Worm (Caenorhabditis elegans) whole organism, late embryonic: ENCODE results near the gene F55C10.5.

ENCODE experiments used
- F13H6.1 ChIP-seq: sonication (generic microtip); optimal IDR thresholded peaks from 2 replicates; lab custom pipeline; 2016; ENCODE audit warnings: missing genetic modification characterization, missing compliant biosample characterization
- ama-1 ChIP-seq: fragments of 150-350 bp; optimal IDR thresholded peaks from 2 replicates; lab custom pipeline; 2014
- dve-1 ChIP-seq: sonication (generic microtip); optimal IDR thresholded peaks from 2 replicates; lab custom pipeline; 2017; ENCODE audit warnings: antibody characterized with exemption, mild to moderate bottlenecking, missing genetic modification characterization, missing compliant biosample characterization
- elt-2 ChIP-seq: sonication (generic microtip); optimal IDR thresholded peaks from 2 replicates; lab custom pipeline; 2016; ENCODE audit warnings: missing genetic modification reagents, missing genetic modification characterization, missing compliant biosample characterization
- fax-1 ChIP-seq: sonication (generic microtip); optimal IDR thresholded peaks from 2 replicates; lab custom pipeline; 2016; ENCODE audit warnings: missing genotype, missing genetic modification characterization, missing compliant biosample characterization
- fkh-6 ChIP-seq: sonication (generic microtip); optimal IDR thresholded peaks from 2 replicates; lab custom pipeline; 2016; ENCODE audit warnings: missing genetic modification characterization, missing compliant biosample characterization
- gmeb-2 ChIP-seq: sonication (generic microtip); optimal IDR thresholded peaks from 2 replicates; lab custom pipeline; 2016; ENCODE audit warnings: missing genetic modification characterization, inconsistent platforms, missing compliant biosample characterization
- hlh-8 ChIP-seq: sonication (generic microtip); optimal IDR thresholded peaks from 2 replicates; lab custom pipeline; 2016; ENCODE audit warnings: missing genotype, missing genetic modification characterization, missing compliant biosample characterization
- nfya-1 ChIP-seq: sonication (generic microtip); optimal IDR thresholded peaks from 2 replicates; lab custom pipeline; 2017; ENCODE audit warnings: missing genetic modification characterization, mild to moderate bottlenecking, missing compliant biosample characterization, antibody characterized with exemption, moderate library complexity
- odd-2 ChIP-seq: sonication (generic microtip); optimal IDR thresholded peaks from 2 replicates; lab custom pipeline; 2017; ENCODE audit warnings: antibody characterized with exemption, mild to moderate bottlenecking, missing genetic modification characterization, missing compliant biosample characterization
- pqm-1 ChIP-seq: sonication (generic microtip); optimal IDR thresholded peaks from 2 replicates; lab custom pipeline; 2016; ENCODE audit warnings: missing genetic modification characterization, missing compliant biosample characterization
- syd-9 ChIP-seq: sonication (generic microtip); optimal IDR thresholded peaks from 2 replicates; lab custom pipeline; 2016; ENCODE audit warnings: mild to moderate bottlenecking, missing genetic modification characterization, moderate library complexity, missing compliant biosample characterization
- ttx-3 ChIP-seq: sonication (generic microtip); optimal IDR thresholded peaks from 2 replicates; lab custom pipeline; 2016; ENCODE audit warnings: missing genetic modification reagents, missing genetic modification characterization, missing compliant biosample characterization
- unc-3 ChIP-seq, 2 experiments: fragments of 200-800 bp in 1 of 2; sonication (Bioruptor generic) in 1 of 2; sonication (generic microtip) in 1 of 2; conservative IDR thresholded peaks in 1 of 2; optimal IDR thresholded peaks in 1 of 2; 2 replicates each; pipeline versions ENCODE4 v1.3.6 to Lab custom; 2016 to 2022; ENCODE audit warnings: missing compliant biosample characterization in 2 of 2, missing genetic modification characterization in 2 of 2, missing genetic modification reagents in 1 of 2

DNA sequence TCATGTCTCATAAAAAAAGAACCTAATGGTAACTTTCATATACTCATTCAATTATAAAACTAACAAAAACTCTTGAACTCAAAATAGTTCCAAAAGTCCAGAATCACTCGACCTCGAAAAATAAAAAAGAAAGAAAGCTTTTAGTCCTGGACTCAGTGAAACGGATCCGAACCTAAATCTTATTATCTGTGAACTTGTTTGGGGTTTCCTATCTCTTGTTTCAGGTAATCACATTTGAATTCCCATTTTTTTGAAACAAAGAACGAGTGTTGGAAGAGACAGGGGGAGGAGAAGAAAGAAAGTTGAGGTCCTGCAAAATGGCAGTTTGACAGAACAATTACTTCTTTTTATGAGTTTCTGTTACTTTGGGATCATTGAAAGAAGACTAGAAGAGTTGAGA, 28.6 kb upstream of the F55C10.5 start:
- no peak for TF ChIP-seq pqm-1 (tag; lab: Kevin White, UChicago)
- no peak for TF ChIP-seq syd-9 (tag; lab: Kevin White, UChicago)
- TF ChIP-seq elt-2 (tag; lab: Kevin White, UChicago) = no peak
- TF ChIP-seq gmeb-2 (tag; lab: Kevin White, UChicago) = no peak
- TF ChIP-seq F13H6.1 = no peak
- TF ChIP-seq ttx-3 (tag; lab: Kevin White, UChicago) = no peak
- TF ChIP-seq nfya-1 = no peak
- no peak for TF ChIP-seq fkh-6 (tag; lab: Kevin White, UChicago)
- TF ChIP-seq fax-1 (tag; lab: Kevin White, UChicago) = no peak
- TF ChIP-seq dve-1 = no peak
- TF ChIP-seq unc-3 (GFP tag; conservative IDR thresholded peaks at IDR 0.05; lab: Robert Waterston, UW) = no peak
- TF ChIP-seq unc-3 (tag; optimal IDR thresholded peaks at IDR 0.05; lab: Kevin White, UChicago) = no peak
- no peak for TF ChIP-seq odd-2
- TF ChIP-seq ama-1 (lab: Kevin White, UChicago) = no peak
- no peak for TF ChIP-seq hlh-8 (tag; lab: Kevin White, UChicago)
